Worm (Caenorhabditis elegans) whole organism, L3 larva: ENCODE results near the gene asb-2.

Experiments
- R02D3.7 ChIP-seq: fragments of 150-350 bp; optimal IDR thresholded peaks from 2 replicates; lab custom pipeline; 2014; ENCODE audit warnings: missing biosample characterization, missing genetic modification characterization
- ZK546.5 ChIP-seq: sonication (generic microtip); optimal IDR thresholded peaks from 2 replicates; lab custom pipeline; 2017; ENCODE audit warnings: missing biosample characterization, missing genetic modification characterization
- aly-2 ChIP-seq: fragments of 150-350 bp; optimal IDR thresholded peaks from 2 replicates; lab custom pipeline; 2014; ENCODE audit warnings: missing biosample characterization, missing genetic modification characterization
- ceh-16 ChIP-seq: sonication (generic microtip); optimal IDR thresholded peaks from 2 replicates; lab custom pipeline; 2017; ENCODE audit warnings: missing biosample characterization, missing genetic modification characterization
- ceh-82 ChIP-seq: fragments of 150-350 bp; optimal IDR thresholded peaks from 2 replicates; lab custom pipeline; 2014; ENCODE audit warnings: missing biosample characterization, missing genetic modification characterization
- daf-12 ChIP-seq: fragments of 150-350 bp; optimal IDR thresholded peaks from 2 replicates; lab custom pipeline; 2014; ENCODE audit warnings: missing biosample characterization, missing genetic modification reagents, missing genetic modification characterization
- egl-27 ChIP-seq: sonication (generic microtip); optimal IDR thresholded peaks from 4 replicates; lab custom pipeline; 2017; ENCODE audit warnings: missing biosample characterization, missing genetic modification reagents, missing genetic modification characterization
- elt-2 ChIP-seq: sonication (generic microtip); optimal IDR thresholded peaks from 2 replicates; lab custom pipeline; 2016; ENCODE audit warnings: missing genetic modification reagents, mild to moderate bottlenecking, missing genetic modification characterization, missing compliant biosample characterization
- elt-3 ChIP-seq, 3 experiments: fragments of 150-350 bp in 1 of 3; sonication (generic microtip) in 2 of 3; optimal IDR thresholded peaks; 2 replicates in 2 of 3; 4 replicates in 1 of 3; lab custom pipeline; 2014 to 2017; ENCODE audit warnings: missing biosample characterization in 3 of 3, missing genetic modification characterization in 3 of 3
- eor-1 ChIP-seq, 2 experiments: fragments of 150-350 bp; optimal IDR thresholded peaks; 2 replicates each; lab custom pipeline; 2014 to 2018; ENCODE audit warnings: missing biosample characterization in 2 of 2, missing genetic modification characterization in 2 of 2
- fkh-10 ChIP-seq: sonication (generic microtip); optimal IDR thresholded peaks from 2 replicates; lab custom pipeline; 2017; ENCODE audit warnings: missing biosample characterization, missing genetic modification reagents, missing genetic modification characterization
- lin-39 ChIP-seq: fragments of 150-350 bp; optimal IDR thresholded peaks from 2 replicates; lab custom pipeline; 2018; ENCODE audit warnings: missing biosample characterization, missing genetic modification reagents, missing genetic modification characterization
- mdl-1 ChIP-seq: fragments of 150-350 bp; optimal IDR thresholded peaks from 2 replicates; lab custom pipeline; 2014; ENCODE audit warnings: missing biosample characterization, missing genetic modification characterization
- mml-1 ChIP-seq: fragments of 150-350 bp; sonication (generic microtip); optimal IDR thresholded peaks from 3 replicates; lab custom pipeline; 2014; ENCODE audit warnings: missing biosample characterization, missing genetic modification characterization
- nfya-1 ChIP-seq: sonication (generic microtip); optimal IDR thresholded peaks from 2 replicates; lab custom pipeline; 2017; ENCODE audit warnings: missing genetic modification characterization, mild to moderate bottlenecking, missing compliant biosample characterization, antibody characterized with exemption, moderate library complexity; ENCODE audit not compliant: insufficient read depth
- nhr-12 ChIP-seq: fragments of 150-350 bp; optimal IDR thresholded peaks from 2 replicates; lab custom pipeline; 2014; ENCODE audit warnings: missing biosample characterization, missing genetic modification characterization
- nhr-23 ChIP-seq: fragments of 150-350 bp; optimal IDR thresholded peaks from 2 replicates; lab custom pipeline; 2014; ENCODE audit warnings: missing biosample characterization, missing genetic modification reagents, missing genetic modification characterization
- nhr-237 ChIP-seq: fragments of 150-350 bp; optimal IDR thresholded peaks from 2 replicates; lab custom pipeline; 2014; ENCODE audit warnings: missing biosample characterization, missing genetic modification characterization
- nhr-25 ChIP-seq: sonication (generic microtip); optimal IDR thresholded peaks from 2 replicates; lab custom pipeline; 2017; ENCODE audit warnings: missing biosample characterization, missing genetic modification characterization
- nhr-28 ChIP-seq: fragments of 150-350 bp; optimal IDR thresholded peaks from 2 replicates; lab custom pipeline; 2014; ENCODE audit warnings: missing biosample characterization, missing genetic modification characterization
- nhr-43 ChIP-seq: sonication (generic microtip); optimal IDR thresholded peaks from 2 replicates; lab custom pipeline; 2016; ENCODE audit warnings: mild to moderate bottlenecking, missing genetic modification characterization, missing compliant biosample characterization; ENCODE audit not compliant: poor library complexity, severe bottlenecking
- nhr-76 ChIP-seq: fragments of 150-350 bp; sonication (generic microtip); optimal IDR thresholded peaks from 5 replicates; lab custom pipeline; 2014; ENCODE audit warnings: missing biosample characterization, missing genetic modification characterization
- pha-4 ChIP-seq: fragments of 150-350 bp; optimal IDR thresholded peaks from 2 replicates; lab custom pipeline; 2014; ENCODE audit warnings: missing biosample characterization, missing genetic modification reagents, missing genetic modification characterization
- pqm-1 ChIP-seq: fragments of 150-350 bp; optimal IDR thresholded peaks from 2 replicates; lab custom pipeline; 2017; ENCODE audit warnings: missing biosample characterization, missing genetic modification characterization, inconsistent platforms
- sea-2 ChIP-seq: fragments of 150-350 bp; sonication (generic microtip); optimal IDR thresholded peaks from 4 replicates; lab custom pipeline; 2014; ENCODE audit warnings: missing biosample characterization, missing genetic modification reagents, missing genetic modification characterization
- skn-1 ChIP-seq: fragments of 150-350 bp; optimal IDR thresholded peaks from 2 replicates; lab custom pipeline; 2014; ENCODE audit warnings: missing biosample characterization, missing genetic modification characterization
- snpc-4 ChIP-seq: fragments of 150-350 bp; optimal IDR thresholded peaks from 2 replicates; lab custom pipeline; 2014; ENCODE audit warnings: missing biosample characterization, missing genetic modification characterization
- tbx-2 ChIP-seq: sonication (generic microtip); optimal IDR thresholded peaks from 2 replicates; lab custom pipeline; 2016; ENCODE audit warnings: mild to moderate bottlenecking, missing genetic modification characterization, missing compliant biosample characterization
- unc-39 ChIP-seq: sonication (generic microtip); optimal IDR thresholded peaks from 4 replicates; lab custom pipeline; 2017; ENCODE audit warnings: missing biosample characterization, missing genetic modification characterization
- unc-62 ChIP-seq: fragments of 150-350 bp; sonication (generic microtip); optimal IDR thresholded peaks from 4 replicates; lab custom pipeline; 2014; ENCODE audit warnings: missing biosample characterization, missing genetic modification reagents, missing genetic modification characterization
- zag-1 ChIP-seq: fragments of 150-350 bp; optimal IDR thresholded peaks from 2 replicates; lab custom pipeline; 2014; ENCODE audit warnings: missing biosample characterization, missing genetic modification characterization
- ztf-11 ChIP-seq: fragments of 150-350 bp; optimal IDR thresholded peaks from 2 replicates; lab custom pipeline; 2014; ENCODE audit warnings: missing biosample characterization, missing genetic modification characterization
- ztf-4 ChIP-seq: fragments of 150-350 bp; optimal IDR thresholded peaks from 2 replicates; lab custom pipeline; 2014; ENCODE audit warnings: missing biosample characterization, missing genetic modification characterization

asb-2 gene

DNA sequence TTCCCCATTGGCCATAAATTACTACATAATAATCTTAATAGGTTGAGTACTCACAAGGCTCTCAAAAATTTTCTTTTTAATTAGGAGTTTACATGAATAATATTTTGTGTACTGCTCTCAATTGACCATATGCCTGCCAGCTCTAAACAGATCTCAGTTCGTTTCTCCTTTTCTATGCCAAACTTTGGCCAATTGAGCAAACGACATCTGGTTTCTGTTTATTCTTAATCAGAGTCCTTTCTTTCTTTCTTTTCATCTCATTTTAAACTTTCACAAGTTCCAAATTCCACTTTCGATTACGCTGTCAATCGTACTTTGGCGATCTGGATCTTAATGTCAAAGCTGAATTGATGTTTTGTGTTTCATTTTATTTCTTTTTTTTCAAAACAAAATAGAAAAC is 5.2 kb upstream of the asb-2 start:
- TF ChIP-seq unc-39 (tag; lab: Kevin White, UChicago) (no peak), nhr-76 (tag; lab: Kevin White, UChicago) (no peak), ceh-16 (tag; lab: Kevin White, UChicago) (no peak), snpc-4 (tag; lab: Kevin White, UChicago) (no peak), ztf-4 (tag; lab: Kevin White, UChicago) (no peak), nhr-237 (tag; lab: Kevin White, UChicago) (no peak), sea-2 (GFP tag; lab: Kevin White, UChicago) (no peak), elt-3 (tag; optimal IDR thresholded peaks at IDR 0.05; lab: Kevin White, UChicago) (no peak), eor-1 (tag; optimal IDR thresholded peaks at IDR 0.05; lab: Kevin White, UChicago) (no peak), egl-27 (tag; lab: Kevin White, UChicago) (no peak), mdl-1 (no peak), ceh-82 (tag; lab: Kevin White, UChicago) (no peak), lin-39 (tag; lab: Kevin White, UChicago) (no peak)
- TF ChIP-seq, all 47 proteins: peak for 0

DNA sequence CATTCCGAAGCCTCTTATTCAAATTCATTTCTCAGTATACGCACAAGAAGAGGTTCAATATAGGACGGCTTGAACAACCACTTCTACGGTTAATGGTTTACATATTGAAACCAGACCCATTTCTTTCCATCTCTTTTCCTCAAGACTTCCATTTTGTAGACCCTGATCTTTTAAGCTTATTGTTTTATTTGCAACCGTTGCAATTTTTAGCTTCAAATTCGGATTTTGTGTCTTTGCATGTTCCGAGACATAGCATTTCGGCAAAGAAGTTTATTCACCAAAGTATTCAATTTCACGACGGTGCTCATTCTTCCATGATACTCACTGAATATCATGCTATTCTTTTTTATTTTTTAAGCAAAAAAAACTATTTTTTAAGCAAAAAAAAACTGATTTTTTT is 3.3 kb upstream of the asb-2 start, which contains the start of gene nmur-3:
TSS of gene nmur-3 (plus strand) at position 301 of the 400 bp plus-strand sequence.
- TF ChIP-seq nhr-12 = no peak
- no peak for TF ChIP-seq nhr-76 (tag; lab: Kevin White, UChicago)
- TF ChIP-seq unc-62 (GFP tag; lab: Kevin White, UChicago) = no peak
- no peak for TF ChIP-seq ztf-11
- TF ChIP-seq R02D3.7 (tag; lab: Kevin White, UChicago) = no peak
- no peak for TF ChIP-seq aly-2 (tag; lab: Kevin White, UChicago)
- no peak for TF ChIP-seq nhr-43 (tag; lab: Kevin White, UChicago)
- no peak for TF ChIP-seq elt-2
- TF ChIP-seq, all 47 proteins: peak for 0

DNA sequence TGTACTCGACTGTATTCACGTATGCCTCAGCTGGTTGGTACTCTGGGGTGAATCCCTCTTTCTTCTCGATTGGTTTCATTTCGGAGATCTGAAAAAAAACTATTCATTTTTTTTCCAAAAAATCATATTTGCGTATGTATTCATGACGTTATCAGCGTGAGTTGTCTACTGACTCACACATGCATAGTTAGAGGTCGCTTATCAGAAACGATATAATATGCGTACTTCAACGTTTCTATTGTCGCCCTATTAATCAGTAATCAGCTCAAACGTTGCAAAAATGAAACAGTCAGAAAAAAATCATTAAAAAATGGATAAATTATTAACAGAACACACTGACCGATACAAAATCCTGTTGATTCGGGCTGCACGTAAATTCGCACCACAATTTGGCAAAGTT is 8.9 kb downstream of the asb-2 start:
- TF ChIP-seq nhr-76 (tag; lab: Kevin White, UChicago) (no peak), elt-2 (peak; percentile 84), pha-4 (tag; lab: Kevin White, UChicago) (peak; percentile 16), pqm-1 (tag; lab: Kevin White, UChicago) (peak; percentile 86), daf-12 (tag; lab: Kevin White, UChicago) (no peak), fkh-10 (no peak)
- TF ChIP-seq, all 47 proteins: peak for 3

DNA sequence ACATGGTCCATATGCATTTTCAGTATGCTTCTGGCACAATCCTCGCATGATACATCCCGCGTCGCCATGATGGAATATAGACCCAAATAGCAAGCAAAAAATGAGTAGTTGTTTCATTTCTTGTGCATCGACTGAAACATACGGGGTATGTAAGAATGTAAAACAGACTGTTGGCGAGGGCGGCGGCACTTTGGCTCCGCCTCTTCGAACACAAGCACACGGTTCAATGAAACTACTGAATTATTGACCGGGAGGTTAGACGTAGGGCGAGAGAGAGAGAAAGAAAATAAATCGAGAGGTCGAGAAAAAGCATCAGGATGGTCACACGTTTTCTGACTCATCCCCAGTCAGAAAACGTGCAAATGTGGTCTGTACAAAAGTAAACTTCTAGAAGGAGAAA is 10.4 kb downstream of the asb-2 start:
- TF ChIP-seq tbx-2 (tag; lab: Kevin White, UChicago) (no peak), mdl-1 (no peak), nhr-28 (tag; lab: Kevin White, UChicago) (no peak), ceh-82 (tag; lab: Kevin White, UChicago) (no peak), elt-2 (peak; percentile 5), pha-4 (tag; lab: Kevin White, UChicago) (peak; percentile 59), pqm-1 (tag; lab: Kevin White, UChicago) (peak; percentile 19)

DNA sequence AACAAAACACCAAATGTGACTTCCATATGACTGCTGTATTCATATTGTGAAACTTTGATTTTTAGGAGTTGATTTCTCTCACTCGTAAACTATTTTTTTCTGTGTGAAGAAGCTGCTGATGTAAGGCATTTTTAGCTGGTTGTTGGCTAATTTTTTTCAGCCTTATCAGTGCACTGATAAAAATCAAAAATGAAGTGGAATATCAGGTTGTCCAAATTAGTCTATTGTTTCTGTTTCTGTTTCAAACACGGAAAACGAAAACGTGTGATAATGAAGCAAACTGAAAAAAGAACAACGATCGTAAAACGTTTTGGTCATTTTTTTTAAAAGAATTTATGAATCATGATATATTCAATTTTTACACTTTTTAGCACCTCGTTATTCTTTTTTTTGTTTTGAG is 11.2 kb downstream of the asb-2 start:
- TF ChIP-seq pha-4 (tag; lab: Kevin White, UChicago) = peak; percentile 14
- no peak for TF ChIP-seq ceh-82 (tag; lab: Kevin White, UChicago)
- TF ChIP-seq elt-2 = peak; percentile 89
- TF ChIP-seq pqm-1 (tag; lab: Kevin White, UChicago) = peak; percentile 82
- TF ChIP-seq mml-1 (tag; lab: Kevin White, UChicago) = no peak

DNA sequence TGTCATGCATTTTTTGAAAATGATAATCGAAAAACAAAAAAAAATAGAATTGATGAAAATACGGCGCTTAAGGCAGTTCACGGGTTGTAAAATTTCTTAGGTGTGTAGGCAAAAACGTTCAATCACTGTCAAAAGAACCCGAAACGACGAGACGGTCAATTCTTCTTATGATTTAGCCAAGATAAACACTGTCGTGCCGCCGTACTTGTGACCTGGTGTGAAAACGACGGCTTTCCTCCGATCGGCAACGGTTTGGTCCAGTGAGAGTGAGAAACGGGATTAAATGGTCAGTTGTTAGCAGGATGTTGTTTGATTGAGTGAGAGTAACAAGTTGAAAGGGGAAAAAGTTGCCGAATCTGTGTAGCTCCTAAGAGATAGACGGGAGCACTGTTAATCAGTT is 14.5 kb downstream of the asb-2 start:
- TF ChIP-seq nfya-1 (tag; lab: Kevin White, UChicago) (no peak), ztf-11 (no peak), eor-1 (tag; optimal IDR thresholded peaks at IDR 0.05; lab: Kevin White, UChicago) (no peak), nhr-25 (tag; lab: Kevin White, UChicago) (peak; percentile 43), skn-1 (tag; lab: Kevin White, UChicago) (no peak), nhr-28 (tag; lab: Kevin White, UChicago) (no peak), zag-1 (tag; lab: Kevin White, UChicago) (no peak), pqm-1 (tag; lab: Kevin White, UChicago) (no peak), ZK546.5 (no peak), nhr-237 (tag; lab: Kevin White, UChicago) (no peak), pha-4 (tag; lab: Kevin White, UChicago) (no peak), ceh-82 (tag; lab: Kevin White, UChicago) (no peak), lin-39 (tag; lab: Kevin White, UChicago) (peak; percentile 36), nhr-23 (tag; lab: Kevin White, UChicago) (no peak)
